Worm (Caenorhabditis elegans) whole organism, young adult: ENCODE data around the gene T24C12.4.

Experiments used
- B0019.2 ChIP-seq: fragments of 200-800 bp; sonication (Bioruptor generic); conservative IDR thresholded peaks from 2 replicates; pipeline ENCODE4 v1.3.6; 2022; ENCODE audit warnings: missing genetic modification reagents, missing genetic modification characterization, missing compliant biosample characterization
- B0035.1 ChIP-seq: sonication (generic microtip); optimal IDR thresholded peaks from 2 replicates; lab custom pipeline; 2016; ENCODE audit warnings: missing genetic modification characterization, mild to moderate bottlenecking, missing compliant biosample characterization, missing genotype, missing genetic modification reagents
- D2030.7 ChIP-seq: fragments of 200-800 bp; sonication (Bioruptor generic); IDR thresholded peaks from 2 replicates; pipeline ENCODE4 v1.3.6; 2022; ENCODE audit warnings: missing genetic modification reagents, missing genetic modification characterization, missing compliant biosample characterization
- F22D6.2 ChIP-seq: sonication (generic microtip); optimal IDR thresholded peaks from 2 replicates; lab custom pipeline; 2016; ENCODE audit warnings: mild to moderate bottlenecking, missing genetic modification characterization, missing compliant biosample characterization
- F49E8.2 ChIP-seq: sonication (generic microtip); optimal IDR thresholded peaks from 3 replicates; lab custom pipeline; 2017; ENCODE audit warnings: missing genetic modification characterization, mild to moderate bottlenecking, missing compliant biosample characterization, antibody characterized with exemption, moderate library complexity; ENCODE audit not compliant: insufficient read depth
- F52B5.7 ChIP-seq: sonication (generic microtip); optimal IDR thresholded peaks from 2 replicates; lab custom pipeline; 2016; ENCODE audit warnings: mild to moderate bottlenecking, missing genetic modification characterization, missing compliant biosample characterization
- F57A8.1 ChIP-seq: fragments of 200-800 bp; sonication (Bioruptor generic); optimal IDR thresholded peaks from 2 replicates; lab custom pipeline; 2018; ENCODE audit warnings: mild to moderate bottlenecking, missing genetic modification characterization, moderate library complexity, missing compliant biosample characterization
- T26A5.8 ChIP-seq: sonication (generic microtip); optimal IDR thresholded peaks from 2 replicates; lab custom pipeline; 2016; ENCODE audit warnings: missing genetic modification characterization, missing compliant biosample characterization
- Y53F4B.3 ChIP-seq: fragments of 200-800 bp; sonication (Bioruptor generic); IDR thresholded peaks from 2 replicates; pipeline ENCODE4 v1.3.6; 2022; ENCODE audit warnings: missing genetic modification reagents, missing genetic modification characterization, missing compliant biosample characterization
- Y53G8AR.9 ChIP-seq: fragments of 200-800 bp; sonication (Bioruptor generic); conservative IDR thresholded peaks from 2 replicates; pipeline ENCODE4 v1.3.6; 2022; ENCODE audit warnings: missing genetic modification reagents, missing genetic modification characterization, missing compliant biosample characterization
- Y56A3A.18 ChIP-seq: fragments of 200-800 bp; sonication (Bioruptor generic); IDR thresholded peaks from 2 replicates; pipeline ENCODE4 v1.3.6; 2022; ENCODE audit warnings: missing genetic modification reagents, missing genetic modification characterization, missing compliant biosample characterization
- Y79H2A.3 ChIP-seq: fragments of 200-800 bp; sonication (Bioruptor generic); conservative IDR thresholded peaks from 2 replicates; pipeline ENCODE4 v1.3.6; 2022; ENCODE audit warnings: missing genetic modification reagents, missing genetic modification characterization, missing compliant biosample characterization
- Y95B8A.8 ChIP-seq: fragments of 200-800 bp; sonication (Bioruptor generic); IDR thresholded peaks from 2 replicates; pipeline ENCODE4 v1.3.6; 2022; ENCODE audit warnings: missing genetic modification reagents, missing genetic modification characterization, missing compliant biosample characterization
- athp-1 ChIP-seq: sonication (generic microtip); optimal IDR thresholded peaks from 2 replicates; lab custom pipeline; 2017; ENCODE audit warnings: mild to moderate bottlenecking, missing genetic modification characterization, missing compliant biosample characterization
- bed-1 ChIP-seq: fragments of 200-800 bp; sonication (Bioruptor generic); IDR thresholded peaks from 2 replicates; pipeline ENCODE4 v1.3.6; 2022; ENCODE audit warnings: missing genetic modification reagents, missing genetic modification characterization, missing compliant biosample characterization
- ccch-3 ChIP-seq: fragments of 200-800 bp; sonication (Bioruptor generic); optimal IDR thresholded peaks from 2 replicates; lab custom pipeline; 2018; ENCODE audit warnings: mild to moderate bottlenecking, missing genetic modification characterization, missing compliant biosample characterization
- cebp-1 ChIP-seq, 2 experiments: fragments of 200-800 bp in 1 of 2; sonication (Bioruptor generic) in 1 of 2; sonication (generic microtip) in 1 of 2; IDR thresholded peaks in 1 of 2; optimal IDR thresholded peaks in 1 of 2; 2 replicates each; pipeline versions ENCODE4 v1.3.6 to Lab custom; 2017 to 2022; ENCODE audit warnings: missing compliant biosample characterization in 2 of 2, missing genetic modification characterization in 2 of 2, mild to moderate bottlenecking in 1 of 2, missing genetic modification reagents in 1 of 2, moderate library complexity in 1 of 2
- ceh-100 ChIP-seq: fragments of 200-800 bp; sonication (Bioruptor generic); IDR thresholded peaks from 2 replicates; pipeline ENCODE4 v1.3.6; 2022; ENCODE audit warnings: missing genetic modification reagents, missing genetic modification characterization, missing compliant biosample characterization
- ceh-27 ChIP-seq: fragments of 200-800 bp; sonication (Bioruptor generic); optimal IDR thresholded peaks from 2 replicates; lab custom pipeline; 2018; ENCODE audit warnings: mild to moderate bottlenecking, missing genetic modification characterization, moderate library complexity, missing compliant biosample characterization
- ceh-58 ChIP-seq: fragments of 200-800 bp; sonication (Bioruptor generic); IDR thresholded peaks from 2 replicates; pipeline ENCODE4 v1.3.6; 2022; ENCODE audit warnings: missing genetic modification characterization, missing compliant biosample characterization
- ceh-79 ChIP-seq: sonication (generic microtip); optimal IDR thresholded peaks from 2 replicates; lab custom pipeline; 2017; ENCODE audit warnings: mild to moderate bottlenecking, missing genetic modification characterization, missing compliant biosample characterization
- ceh-91 ChIP-seq: fragments of 200-800 bp; sonication (Bioruptor generic); IDR thresholded peaks from 2 replicates; pipeline ENCODE4 v1.3.6; 2022; ENCODE audit warnings: missing genetic modification reagents, missing genetic modification characterization, missing compliant biosample characterization
- chd-7 ChIP-seq: sonication (generic microtip); optimal IDR thresholded peaks from 2 replicates; lab custom pipeline; 2016; ENCODE audit warnings: mild to moderate bottlenecking, missing genetic modification characterization, moderate library complexity, missing compliant biosample characterization
- dpl-1 ChIP-seq: fragments of 150-350 bp; optimal IDR thresholded peaks from 2 replicates; lab custom pipeline; 2014; ENCODE audit warnings: missing biosample characterization, missing genetic modification reagents, missing genetic modification characterization
- egl-44 ChIP-seq: fragments of 200-800 bp; sonication (Bioruptor generic); IDR thresholded peaks from 2 replicates; pipeline ENCODE4 v1.3.6; 2022; ENCODE audit warnings: missing genetic modification reagents, missing genetic modification characterization, missing compliant biosample characterization
- fkh-3 ChIP-seq: sonication (generic microtip); optimal IDR thresholded peaks from 2 replicates; lab custom pipeline; 2016; ENCODE audit warnings: mild to moderate bottlenecking, missing genetic modification characterization, missing compliant biosample characterization
- hlh-12 ChIP-seq: sonication (generic microtip); optimal IDR thresholded peaks from 2 replicates; lab custom pipeline; 2016; ENCODE audit warnings: missing genetic modification characterization, missing compliant biosample characterization
- hlh-26 ChIP-seq: fragments of 200-800 bp; sonication (Bioruptor generic); conservative IDR thresholded peaks from 2 replicates; pipeline ENCODE4 v1.3.6; 2022; ENCODE audit warnings: missing genetic modification reagents, missing genetic modification characterization, missing compliant biosample characterization
- hmg-1.2 ChIP-seq: fragments of 200-800 bp; sonication (Bioruptor generic); IDR thresholded peaks from 2 replicates; pipeline ENCODE4 v1.3.6; 2022; ENCODE audit warnings: missing genetic modification reagents, missing genetic modification characterization, missing compliant biosample characterization
- lag-1 ChIP-seq: fragments of 200-800 bp; sonication (Bioruptor generic); IDR thresholded peaks from 2 replicates; pipeline ENCODE4 v1.3.6; 2022; ENCODE audit warnings: missing genetic modification reagents, missing genetic modification characterization, missing compliant biosample characterization
- let-526 ChIP-seq: fragments of 200-800 bp; sonication (Bioruptor generic); IDR thresholded peaks from 2 replicates; pipeline ENCODE4 v1.3.6; 2022; ENCODE audit warnings: missing genetic modification reagents, missing genetic modification characterization, missing compliant biosample characterization
- lin-26 ChIP-seq: fragments of 200-800 bp; sonication (Bioruptor generic); IDR thresholded peaks from 2 replicates; pipeline ENCODE4 v1.3.6; 2022; ENCODE audit warnings: missing genetic modification reagents, missing genetic modification characterization, missing compliant biosample characterization
- madf-10 ChIP-seq: sonication (generic microtip); optimal IDR thresholded peaks from 2 replicates; lab custom pipeline; 2016; ENCODE audit warnings: mild to moderate bottlenecking, missing genetic modification characterization, missing compliant biosample characterization
- madf-3 ChIP-seq: fragments of 200-800 bp; sonication (Bioruptor generic); IDR thresholded peaks from 2 replicates; pipeline ENCODE4 v1.3.6; 2022; ENCODE audit warnings: missing genetic modification reagents, missing genetic modification characterization, missing compliant biosample characterization
- madf-6 ChIP-seq: fragments of 200-800 bp; sonication (Bioruptor generic); IDR thresholded peaks from 2 replicates; pipeline ENCODE4 v1.3.6; 2022; ENCODE audit warnings: missing genetic modification reagents, missing genetic modification characterization, missing compliant biosample characterization
- madf-8 ChIP-seq: fragments of 200-800 bp; sonication (Bioruptor generic); conservative IDR thresholded peaks from 2 replicates; pipeline ENCODE4 v1.3.6; 2022; ENCODE audit warnings: missing genetic modification reagents, missing genetic modification characterization, missing compliant biosample characterization
- mcd-1 ChIP-seq: fragments of 200-800 bp; sonication (Bioruptor generic); IDR thresholded peaks from 2 replicates; pipeline ENCODE4 v1.3.6; 2022; ENCODE audit warnings: missing genetic modification reagents, missing genetic modification characterization, missing compliant biosample characterization
- mes-4 ChIP-seq: sonication (generic microtip); optimal IDR thresholded peaks from 2 replicates; lab custom pipeline; 2016; ENCODE audit warnings: missing genotype, missing genetic modification characterization, missing compliant biosample characterization
- mxl-1 ChIP-seq: sonication (generic microtip); optimal IDR thresholded peaks from 2 replicates; lab custom pipeline; 2016; ENCODE audit warnings: missing genetic modification characterization, missing compliant biosample characterization
- nhr-120 ChIP-seq: fragments of 200-800 bp; sonication (Bioruptor generic); IDR thresholded peaks from 2 replicates; pipeline ENCODE4 v1.3.6; 2022; ENCODE audit warnings: missing genetic modification characterization, missing compliant biosample characterization
- nhr-27 ChIP-seq: fragments of 200-800 bp; sonication (Bioruptor generic); optimal IDR thresholded peaks from 2 replicates; lab custom pipeline; 2018; ENCODE audit warnings: mild to moderate bottlenecking, missing genetic modification characterization, moderate library complexity, missing compliant biosample characterization
- nhr-90 ChIP-seq: sonication (generic microtip); optimal IDR thresholded peaks from 2 replicates; lab custom pipeline; 2016; ENCODE audit warnings: missing genotype, mild to moderate bottlenecking, missing genetic modification characterization, missing compliant biosample characterization
- rpc-1 ChIP-seq, 2 experiments: fragments of 150-350 bp in 1 of 2; sonication (generic microtip) in 1 of 2; optimal IDR thresholded peaks; 2 replicates each; lab custom pipeline; 2014 to 2018; ENCODE audit warnings: missing biosample characterization in 1 of 2, missing genetic modification characterization in 1 of 2, missing genetic modification reagents in 1 of 2, missing genotype in 1 of 2
- tbx-9 ChIP-seq: sonication (generic microtip); optimal IDR thresholded peaks from 2 replicates; lab custom pipeline; 2016; ENCODE audit warnings: borderline replicate concordance, missing genetic modification characterization, inconsistent platforms, missing compliant biosample characterization
- unc-62 ChIP-seq: fragments of 150-350 bp; optimal IDR thresholded peaks from 2 replicates; lab custom pipeline; 2014; ENCODE audit warnings: missing biosample characterization, missing genetic modification reagents, missing genetic modification characterization
- zim-3 ChIP-seq: sonication (generic microtip); optimal IDR thresholded peaks from 2 replicates; lab custom pipeline; 2017; ENCODE audit warnings: mild to moderate bottlenecking, missing genetic modification characterization, moderate library complexity, missing compliant biosample characterization
- ztf-22 ChIP-seq: fragments of 200-800 bp; sonication (Bioruptor generic); optimal IDR thresholded peaks from 2 replicates; lab custom pipeline; 2018; ENCODE audit warnings: mild to moderate bottlenecking, missing genetic modification characterization, moderate library complexity, missing compliant biosample characterization
- ztf-25 ChIP-seq: fragments of 200-800 bp; sonication (Bioruptor generic); IDR thresholded peaks from 2 replicates; pipeline ENCODE4 v1.3.6; 2022; ENCODE audit warnings: missing genetic modification reagents, missing genetic modification characterization, missing compliant biosample characterization

Gene T24C12.4

DNA sequence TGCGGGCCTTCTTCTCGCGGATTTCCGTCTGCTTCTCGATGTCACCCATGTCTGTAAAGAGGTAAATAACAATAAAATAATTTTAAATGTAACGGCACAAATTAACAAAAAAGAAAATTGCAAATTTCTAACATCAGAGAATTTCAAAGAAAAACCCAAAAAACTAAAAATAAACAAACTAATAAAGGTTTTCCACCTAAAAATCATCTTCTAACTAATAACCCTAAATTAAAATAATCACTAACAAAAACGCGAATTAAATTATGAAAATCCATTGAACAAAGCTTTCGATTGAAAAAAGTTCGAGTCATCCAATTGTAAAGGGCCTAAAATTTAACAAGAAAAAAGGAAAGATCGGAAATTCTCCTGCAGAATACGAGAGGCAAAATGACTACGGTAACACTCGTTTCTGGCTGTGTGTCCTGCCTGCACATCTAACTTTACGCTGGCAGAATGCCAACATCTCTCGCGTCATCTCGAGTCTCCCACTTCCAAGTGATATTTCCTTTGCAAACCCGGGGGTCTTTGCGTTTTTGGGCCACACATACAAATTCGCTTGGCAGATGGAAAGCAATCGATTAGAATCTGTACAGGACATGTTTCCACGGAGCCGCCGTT lies 37.8 kb upstream of the T24C12.4 start, which contains the start of gene rpl-11.2 (continued):
- TF ChIP-seq Y53G8AR.9 (GFP tag; lab: Robert Waterston, UW): no peak; the same call in 1 of the 2 replicates
- no peak for TF ChIP-seq madf-8 (GFP tag; lab: Robert Waterston, UW)
- no peak for TF ChIP-seq zim-3
- TF ChIP-seq fkh-3: no peak
- TF ChIP-seq F52B5.7: no peak
- no peak for TF ChIP-seq hlh-26 (GFP tag; lab: Robert Waterston, UW)
- peak; percentile 89 for TF ChIP-seq let-526
- peak; percentile 27 for TF ChIP-seq rpc-1 (optimal IDR thresholded peaks at IDR 0.05; lab: Kevin White, UChicago)
- no peak for TF ChIP-seq rpc-1 (tag; optimal IDR thresholded peaks at IDR 0.05; lab: Kevin White, UChicago)
- no peak for TF ChIP-seq Y79H2A.3 (GFP tag; lab: Robert Waterston, UW)
- peak; percentile 56; the same call in 1 of the 2 replicates for TF ChIP-seq egl-44
- TF ChIP-seq B0019.2 (GFP tag; lab: Robert Waterston, UW): no peak
- TF ChIP-seq mxl-1 (tag; lab: Kevin White, UChicago): no peak
- TF ChIP-seq Y53F4B.3 (GFP tag; lab: Robert Waterston, UW): no peak
- TF ChIP-seq hlh-12 (tag; lab: Kevin White, UChicago): no peak
- TF ChIP-seq unc-62 (GFP tag; lab: Kevin White, UChicago): peak; percentile 27
- no peak for TF ChIP-seq Y56A3A.18
- peak; percentile 95 for TF ChIP-seq ceh-27 (GFP tag; lab: Kevin White, UChicago)
- TF ChIP-seq ceh-91: no peak
- no peak for TF ChIP-seq nhr-120 (GFP tag; lab: Robert Waterston, UW)
- no peak for TF ChIP-seq ceh-58 (GFP tag; lab: Robert Waterston, UW)
- TF ChIP-seq mcd-1: peak; percentile 78; the same call in 1 of the 2 replicates
- no peak for TF ChIP-seq lin-26 (GFP tag; lab: Robert Waterston, UW)
- TF ChIP-seq madf-10 (tag; lab: Kevin White, UChicago): peak; percentile 82
- peak; percentile 51; the same call in 1 of the 2 replicates for TF ChIP-seq cebp-1 (GFP tag; IDR thresholded peaks at IDR 0.05; lab: Robert Waterston, UW)
- TF ChIP-seq cebp-1 (tag; optimal IDR thresholded peaks at IDR 0.05; lab: Kevin White, UChicago): no peak
- no peak for TF ChIP-seq ceh-79 (tag; lab: Kevin White, UChicago)
- TF ChIP-seq ceh-100 (GFP tag; lab: Robert Waterston, UW): 0 out of 2 replicates have a peak, but pooled peaks have one; percentile 46
- TF ChIP-seq hmg-1.2: no peak; the same call in none of the 2 replicates
- peak; percentile 24 for TF ChIP-seq nhr-90 (tag; lab: Kevin White, UChicago)
- TF ChIP-seq dpl-1 (GFP tag; lab: Kevin White, UChicago): no peak
- TF ChIP-seq ztf-25 (GFP tag; lab: Robert Waterston, UW): no peak
- no peak for TF ChIP-seq F57A8.1 (GFP tag; lab: Kevin White, UChicago)
- TF ChIP-seq ztf-22: peak; percentile 40
- no peak for TF ChIP-seq chd-7 (tag; lab: Kevin White, UChicago)
- no peak for TF ChIP-seq tbx-9 (tag; lab: Kevin White, UChicago)
- no peak for TF ChIP-seq ccch-3 (GFP tag; lab: Kevin White, UChicago)
- TF ChIP-seq lag-1 (GFP tag; lab: Robert Waterston, UW): no peak
- TF ChIP-seq nhr-27 (tag; lab: Kevin White, UChicago): no peak
- no peak for TF ChIP-seq D2030.7
- no peak for TF ChIP-seq B0035.1 (tag; lab: Kevin White, UChicago)
- TF ChIP-seq F22D6.2 (tag; lab: Kevin White, UChicago): peak; percentile 66
- no peak for TF ChIP-seq madf-6 (GFP tag; lab: Robert Waterston, UW)
- TF ChIP-seq mes-4 (tag; lab: Kevin White, UChicago): no peak
- TF ChIP-seq T26A5.8 (tag; lab: Kevin White, UChicago): no peak
- no peak for TF ChIP-seq Y95B8A.8 (GFP tag; lab: Robert Waterston, UW)
- TF ChIP-seq athp-1 (tag; lab: Kevin White, UChicago): no peak
- 0 out of 2 replicates have a peak, but pooled peaks have one; percentile 72 for TF ChIP-seq madf-3 (GFP tag; lab: Robert Waterston, UW)
- TF ChIP-seq F49E8.2 (tag; lab: Kevin White, UChicago): no peak
- TF ChIP-seq bed-1 (GFP tag; lab: Robert Waterston, UW): no peak
